Fruit fly (Drosophila melanogaster) whole organism, embryonic: ENCODE results near the gene CG14153.

Experiments
- Atf-2 ChIP-seq: fragments of 200-800 bp; sonication (Bioruptor generic); optimal IDR thresholded peaks from 2 replicates; lab custom pipeline; 2016; ENCODE audit warnings: missing biosample characterization, missing genetic modification characterization
- Atf3 ChIP-seq: fragments of 200-800 bp; sonication (Bioruptor generic); optimal IDR thresholded peaks from 3 replicates; lab custom pipeline; 2016; ENCODE audit warnings: missing biosample characterization, missing genetic modification characterization
- Bgb ChIP-seq: fragments of 200-800 bp; sonication (Bioruptor generic); IDR thresholded peaks from 2 replicates; pipeline ENCODE4 v1.3.6; 2022; ENCODE audit warnings: missing biosample characterization, missing genetic modification characterization; ENCODE audit not compliant: partially characterized antibody
- CG10209 ChIP-seq: fragments of 200-800 bp; sonication (Bioruptor generic); optimal IDR thresholded peaks from 3 replicates; lab custom pipeline; 2017; ENCODE audit warnings: missing biosample characterization, mild to moderate bottlenecking, missing genetic modification characterization, missing genetic modification reagents
- CG11247 ChIP-seq: fragments of 200-800 bp; sonication (Bioruptor generic); IDR thresholded peaks from 2 replicates; pipeline ENCODE4 v1.3.6; 2022; ENCODE audit warnings: missing biosample characterization, missing genetic modification characterization
- CG1233 ChIP-seq: fragments of 200-800 bp; sonication (Bioruptor generic); optimal IDR thresholded peaks from 4 replicates; lab custom pipeline; 2018; ENCODE audit warnings: missing biosample characterization, mild to moderate bottlenecking, missing genetic modification characterization
- CG12391 ChIP-seq: fragments of 200-800 bp; sonication (Bioruptor generic); optimal IDR thresholded peaks from 3 replicates; lab custom pipeline; 2018; ENCODE audit warnings: missing biosample characterization, mild to moderate bottlenecking, missing genetic modification characterization, moderate library complexity
- CG12659 ChIP-seq: fragments of 200-800 bp; sonication (Bioruptor generic); optimal IDR thresholded peaks from 3 replicates; lab custom pipeline; 2017; ENCODE audit warnings: mild to moderate bottlenecking, missing biosample characterization, missing genetic modification reagents, missing genetic modification characterization
- CG13123 ChIP-seq: fragments of 200-800 bp; sonication (Bioruptor generic); optimal IDR thresholded peaks from 2 replicates; lab custom pipeline; 2016; ENCODE audit warnings: missing biosample characterization, missing genetic modification characterization
- CG13296 ChIP-seq: fragments of 200-800 bp; sonication (Bioruptor generic); optimal IDR thresholded peaks from 3 replicates; lab custom pipeline; 2018; ENCODE audit warnings: missing biosample characterization, mild to moderate bottlenecking, missing genetic modification characterization
- CG17359 ChIP-seq: fragments of 200-800 bp; sonication (Bioruptor generic); optimal IDR thresholded peaks from 3 replicates; lab custom pipeline; 2018; ENCODE audit warnings: missing biosample characterization, mild to moderate bottlenecking, missing genetic modification characterization, moderate library complexity
- CG3407 ChIP-seq: fragments of 200-800 bp; sonication (Bioruptor generic); optimal IDR thresholded peaks from 2 replicates; lab custom pipeline; 2018; ENCODE audit warnings: missing biosample characterization, mild to moderate bottlenecking, missing genetic modification characterization
- CG43689 ChIP-seq: fragments of 200-800 bp; sonication (Bioruptor generic); IDR thresholded peaks from 2 replicates; pipeline ENCODE4 v1.3.6; 2022; ENCODE audit warnings: missing biosample characterization, missing genetic modification characterization
- CG6689 ChIP-seq: fragments of 200-800 bp; sonication (Bioruptor generic); IDR thresholded peaks from 2 replicates; pipeline ENCODE4 v1.3.6; 2022; ENCODE audit warnings: missing biosample characterization, missing genetic modification characterization
- CG7786 ChIP-seq: fragments of 200-800 bp; sonication (Bioruptor generic); optimal IDR thresholded peaks from 2 replicates; lab custom pipeline; 2016; ENCODE audit warnings: missing biosample characterization, missing genetic modification characterization
- CG8359 ChIP-seq: fragments of 200-800 bp; sonication (Bioruptor generic); optimal IDR thresholded peaks from 2 replicates; lab custom pipeline; 2017; ENCODE audit warnings: missing biosample characterization, mild to moderate bottlenecking, missing genetic modification characterization, borderline replicate concordance
- CG9876 ChIP-seq: fragments of 200-800 bp; sonication (Bioruptor generic); optimal IDR thresholded peaks from 2 replicates; lab custom pipeline; 2016; ENCODE audit warnings: missing biosample characterization, missing genetic modification characterization
- Ets65A ChIP-seq: fragments of 200-800 bp; sonication (Bioruptor generic); peaks from one replicate; lab custom pipeline; 2016; ENCODE audit warnings: missing biosample characterization, missing genetic modification characterization
- HHEX ChIP-seq: fragments of 200-800 bp; sonication (Bioruptor generic); optimal IDR thresholded peaks from 3 replicates; lab custom pipeline; 2017; ENCODE audit warnings: missing biosample characterization, mild to moderate bottlenecking, missing genetic modification characterization, missing genetic modification reagents
- Hr3 ChIP-seq: fragments of 200-800 bp; sonication (Bioruptor generic); optimal IDR thresholded peaks from 3 replicates; lab custom pipeline; 2016; ENCODE audit warnings: missing biosample characterization, missing genetic modification characterization
- Hr51 ChIP-seq, 2 experiments: fragments of 200-800 bp; sonication (Bioruptor generic); optimal IDR thresholded peaks; 2 replicates in 1 of 2; 3 replicates in 1 of 2; lab custom pipeline; 2016 to 2018; ENCODE audit warnings: missing biosample characterization in 2 of 2, missing genetic modification characterization in 2 of 2, mild to moderate bottlenecking in 1 of 2, moderate library complexity in 1 of 2
- NFAT ChIP-seq: fragments of 200-800 bp; sonication (Bioruptor generic); IDR thresholded peaks from 2 replicates; pipeline ENCODE4 v1.3.6; 2022; ENCODE audit warnings: missing biosample characterization, missing genetic modification characterization
- NfI ChIP-seq: fragments of 200-800 bp; sonication (Bioruptor generic); optimal IDR thresholded peaks from 3 replicates; lab custom pipeline; 2018; ENCODE audit warnings: missing biosample characterization, mild to moderate bottlenecking, missing genetic modification characterization, moderate library complexity
- Oaz ChIP-seq: fragments of 200-800 bp; sonication (Bioruptor generic); IDR thresholded peaks from 2 replicates; pipeline ENCODE4 v1.3.6; 2022; ENCODE audit warnings: missing biosample characterization, missing genetic modification characterization
- Optix ChIP-seq: fragments of 200-800 bp; sonication (Bioruptor generic); IDR thresholded peaks from 3 replicates; pipeline ENCODE4 v1.3.6; 2022; ENCODE audit warnings: missing biosample characterization, missing genetic modification characterization
- Sry-β ChIP-seq: fragments of 200-800 bp; sonication (Bioruptor generic); optimal IDR thresholded peaks from 2 replicates; lab custom pipeline; 2018; ENCODE audit warnings: missing biosample characterization, mild to moderate bottlenecking, missing genetic modification characterization, moderate library complexity
- Taf1 ChIP-seq: fragments of 200-800 bp; sonication (Bioruptor generic); IDR thresholded peaks from 2 replicates; pipeline ENCODE4 v1.3.6; 2022; ENCODE audit warnings: missing biosample characterization, missing genetic modification characterization
- Trl ChIP-seq, 3 experiments: fragments of >200 bp in 2 of 3; fragments of 200-800 bp in 1 of 3; sonication (Bioruptor generic) in 1 of 3; optimal IDR thresholded peaks; 2 replicates in 1 of 3; 3 replicates in 2 of 3; lab custom pipeline; 2016 to 2017; ENCODE audit warnings: missing biosample characterization in 1 of 3, missing genetic modification characterization in 1 of 3
- ap ChIP-seq: fragments of 200-800 bp; sonication (Bioruptor generic); IDR thresholded peaks from 2 replicates; pipeline ENCODE4 v1.3.6; 2022; ENCODE audit warnings: missing biosample characterization, missing genetic modification characterization
- chif ChIP-seq, 2 experiments: fragments of 200-800 bp; sonication (Bioruptor generic); optimal IDR thresholded peaks; 3 replicates each; lab custom pipeline; 2016; ENCODE audit warnings: missing biosample characterization in 2 of 2, missing genetic modification characterization in 2 of 2
- chinmo ChIP-seq: fragments of 200-800 bp; sonication (Bioruptor generic); IDR thresholded peaks from 4 replicates; pipeline ENCODE4 v1.3.6; 2022; ENCODE audit warnings: missing biosample characterization, missing genetic modification characterization; ENCODE audit not compliant: partially characterized antibody
- corto ChIP-seq: fragments of 200-800 bp; sonication (Bioruptor generic); optimal IDR thresholded peaks from 2 replicates; lab custom pipeline; 2016; ENCODE audit warnings: missing biosample characterization, mild to moderate bottlenecking, missing genetic modification characterization, moderate library complexity
- crol ChIP-seq: fragments of 200-800 bp; sonication (Bioruptor generic); IDR thresholded peaks from 2 replicates; pipeline ENCODE4 v1.3.6; 2022; ENCODE audit warnings: missing biosample characterization, missing genetic modification characterization
- cwo ChIP-seq: fragments of 200-800 bp; sonication (Bioruptor generic); optimal IDR thresholded peaks from 3 replicates; lab custom pipeline; 2017; ENCODE audit warnings: missing biosample characterization, missing genetic modification characterization, mild to moderate bottlenecking, moderate library complexity, missing genetic modification reagents
- danr ChIP-seq: fragments of 200-800 bp; sonication (Bioruptor generic); IDR thresholded peaks from 2 replicates; pipeline ENCODE4 v1.3.6; 2022; ENCODE audit warnings: missing biosample characterization, missing genetic modification characterization
- gro ChIP-seq: fragments of 200-800 bp; sonication (Bioruptor generic); optimal IDR thresholded peaks from 2 replicates; lab custom pipeline; 2016; ENCODE audit warnings: missing biosample characterization, missing genetic modification characterization
- ham ChIP-seq: fragments of 200-800 bp; sonication (Bioruptor generic); IDR thresholded peaks from 2 replicates; pipeline ENCODE4 v1.3.6; 2022; ENCODE audit warnings: missing biosample characterization, missing genetic modification characterization
- kni ChIP-seq: fragments of 200-800 bp; sonication (Bioruptor generic); optimal IDR thresholded peaks from 3 replicates; lab custom pipeline; 2017; ENCODE audit warnings: mild to moderate bottlenecking, missing biosample characterization, missing genetic modification reagents, missing genetic modification characterization
- sd ChIP-seq: fragments of 200-800 bp; sonication (Bioruptor generic); optimal IDR thresholded peaks from 3 replicates; lab custom pipeline; 2018; ENCODE audit warnings: missing biosample characterization, mild to moderate bottlenecking, missing genetic modification characterization, moderate library complexity
- sima ChIP-seq: fragments of 200-800 bp; sonication (Bioruptor generic); optimal IDR thresholded peaks from 2 replicates; lab custom pipeline; 2016; ENCODE audit warnings: missing biosample characterization, missing genetic modification characterization
- ssp ChIP-seq: fragments of 200-800 bp; sonication (Bioruptor generic); IDR thresholded peaks from 2 replicates; pipeline ENCODE4 v1.3.6; 2022; ENCODE audit warnings: missing biosample characterization, missing genetic modification characterization
- sug ChIP-seq: fragments of 200-800 bp; optimal IDR thresholded peaks from 2 replicates; lab custom pipeline; 2019; ENCODE audit warnings: missing biosample characterization, mild to moderate bottlenecking, missing genetic modification characterization, moderate library complexity

CG14153 gene

DNA sequence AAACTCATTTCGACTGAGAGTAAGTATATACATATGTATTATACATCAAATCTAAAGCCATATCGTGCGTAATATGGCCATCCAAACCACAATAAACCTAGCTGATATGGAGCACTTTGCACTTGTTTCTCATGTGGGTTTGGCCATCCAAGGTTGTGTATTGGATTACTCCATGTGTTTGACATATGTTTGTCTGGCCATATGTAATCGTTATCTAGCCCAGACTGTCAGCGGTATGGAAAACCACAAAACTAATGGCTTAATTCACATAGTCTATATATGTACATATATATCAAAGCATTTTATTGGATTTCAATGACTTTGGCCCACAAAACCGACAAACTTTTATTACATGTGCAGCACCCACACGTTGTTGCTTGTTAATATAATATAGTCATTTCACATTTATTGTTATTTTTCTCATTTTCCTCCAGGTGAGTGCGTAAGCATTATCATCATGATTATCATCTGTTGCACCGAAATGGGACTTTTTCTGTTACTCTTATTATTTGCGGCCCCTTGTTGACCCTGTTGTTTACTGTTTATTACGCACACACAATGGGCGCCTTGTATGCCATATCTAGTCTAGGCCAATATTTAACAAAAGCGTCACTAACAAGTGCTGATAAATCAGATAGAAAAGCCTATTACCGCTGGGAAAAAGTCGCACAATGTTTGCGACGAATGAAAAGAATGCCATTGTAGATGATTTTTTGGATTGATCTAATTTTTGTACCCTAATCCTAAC lies 13.3 kb downstream of the CG14153 start (continued):
- TF ChIP-seq ap (peak; percentile 30; the same call in 1 of the 2 replicates), CG13296 (peak; percentile 73), Oaz (GFP tag; lab: Robert Waterston, UW) (no peak), CG8359 (peak; percentile 28), chif (GFP tag; optimal IDR thresholded peaks at IDR 0.05; lab: Kevin White, UChicago) (peak in 1 of 2 experiments; percentile 66)

DNA sequence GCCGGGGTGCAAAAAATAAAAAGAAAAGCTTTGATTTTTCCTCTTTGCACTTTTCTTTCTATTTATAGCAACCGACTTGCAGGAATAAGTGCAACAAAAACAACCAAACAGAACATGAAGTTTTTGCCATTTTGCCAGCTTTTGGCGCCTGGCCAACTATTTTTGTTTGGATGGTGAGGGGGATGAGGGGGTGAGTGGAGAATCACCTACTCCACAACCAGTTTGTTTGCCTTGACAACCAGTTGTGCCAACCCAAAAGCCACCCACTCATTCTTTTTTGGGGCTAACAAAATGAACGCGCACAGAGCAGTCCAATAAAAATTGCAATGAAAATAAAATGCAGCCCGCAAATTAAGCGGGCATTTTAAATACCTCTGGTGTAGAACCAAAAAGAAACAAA lies 14.0 kb downstream of the CG14153 start:
- TF ChIP-seq crol (peak; percentile 11; the same call in 1 of the 2 replicates), kni (GFP tag; lab: Kevin White, UChicago) (no peak), Ets65A (GFP tag; lab: Kevin White, UChicago) (peak; percentile 80), Bgb (0 out of 2 replicates have a peak, but pooled peaks have one; percentile 14), CG43689 (GFP tag; lab: Robert Waterston, UW) (0 out of 2 replicates have a peak, but pooled peaks have one; percentile 9)
- TF ChIP-seq, all 482 proteins: peak for 4

DNA sequence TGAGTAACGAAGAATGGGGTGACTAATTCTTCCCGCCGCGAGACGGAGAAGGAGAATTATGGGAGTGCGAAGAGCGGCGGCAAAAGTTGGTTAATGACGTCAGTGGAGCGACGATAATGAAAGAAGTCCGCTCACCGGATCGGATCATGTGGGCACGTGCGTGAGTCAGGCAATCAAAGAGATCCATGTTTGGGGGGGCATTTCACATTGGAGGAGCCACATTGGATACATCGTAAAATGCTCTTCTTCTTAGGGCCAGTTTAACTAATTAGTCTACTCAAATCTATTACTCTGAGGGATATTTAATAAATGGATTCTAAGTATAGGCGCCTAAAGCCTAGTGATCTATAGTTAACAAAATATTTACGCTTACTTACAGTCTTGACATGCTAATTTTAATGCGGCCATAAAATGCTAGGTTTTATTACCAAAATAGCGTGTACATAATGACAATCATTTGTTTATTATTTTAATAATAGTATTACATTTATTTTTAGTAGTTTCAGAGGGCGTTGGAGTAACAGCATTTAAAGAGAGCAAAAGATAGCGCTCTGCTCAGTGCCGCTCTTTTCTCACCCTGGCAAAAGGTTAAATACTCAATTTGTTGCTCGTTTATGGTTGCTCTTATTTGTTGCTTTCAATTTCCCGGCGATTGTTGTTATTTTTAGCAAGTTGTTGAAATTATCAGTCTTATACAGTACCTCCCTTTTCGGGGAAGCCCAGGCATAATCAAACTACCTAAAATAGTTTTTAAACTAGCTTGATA lies 15.2 kb downstream of the CG14153 start:
- TF ChIP-seq Taf1 (GFP tag; lab: Robert Waterston, UW) (no peak), cwo (GFP tag; lab: Kevin White, UChicago) (peak; percentile 68), Trl (optimal IDR thresholded peaks at IDR 0.05; lab: Kevin White, UChicago) (peak; percentile 56 to 73), Trl (GFP tag; optimal IDR thresholded peaks at IDR 0.05; lab: Kevin White, UChicago) (no peak), CG12391 (tag; lab: Kevin White, UChicago) (no peak), CG10209 (GFP tag; lab: Kevin White, UChicago) (no peak), sug (tag; lab: Kevin White, UChicago) (peak; percentile 21), CG7786 (GFP tag; lab: Kevin White, UChicago) (no peak), CG3407 (no peak), chinmo (GFP tag; lab: Robert Waterston, UW) (0 out of 4 replicates have a peak, but pooled peaks have one; percentile 43), CG9876 (GFP tag; lab: Kevin White, UChicago) (no peak), danr (GFP tag; lab: Robert Waterston, UW) (no peak), gro (GFP tag; lab: Kevin White, UChicago) (no peak), Sry-β (GFP tag; lab: Kevin White, UChicago) (no peak), CG6689 (GFP tag; lab: Robert Waterston, UW) (no peak), Atf3 (GFP tag; lab: Kevin White, UChicago) (no peak), CG8359 (no peak), sd (tag; lab: Kevin White, UChicago) (no peak), ssp (GFP tag; lab: Robert Waterston, UW) (no peak), CG12659 (GFP tag; lab: Kevin White, UChicago) (no peak), CG13123 (no peak), CG1233 (GFP tag; lab: Kevin White, UChicago) (no peak), HHEX (no peak), CG17359 (tag; lab: Kevin White, UChicago) (no peak), ham (no peak), CG11247 (no peak), CG43689 (GFP tag; lab: Robert Waterston, UW) (no peak), Hr3 (no peak), sima (GFP tag; lab: Kevin White, UChicago) (no peak), corto (GFP tag; lab: Kevin White, UChicago) (no peak), Hr51 (GFP tag; optimal IDR thresholded peaks at IDR 0.05; lab: Kevin White, UChicago) (no peak), NfI (no peak), NFAT (GFP tag; lab: Robert Waterston, UW) (no peak), Atf-2 (GFP tag; lab: Kevin White, UChicago) (no peak), Optix (GFP tag; lab: Robert Waterston, UW) (no peak)
